Fruit fly (Drosophila melanogaster) S2 (cell line): Measurements from ENCODE around the gene CG3448.

Experiments
- CG8478 ChIP-seq: fragments of >200 bp; optimal IDR thresholded peaks from 2 replicates; lab custom pipeline; 2018
- CTCF ChIP-seq, 2 experiments: fragments of >200 bp; optimal IDR thresholded peaks; 2 replicates each; lab custom pipeline; 2018

dm6 chr3L:9491331-9491730, 40.0 kb upstream of the CG3448 start:
- no peak for TF ChIP-seq CTCF (optimal IDR thresholded peaks at IDR 0.05; lab: Kevin White, UChicago)
- no peak for TF ChIP-seq CG8478
